Fruit fly (Drosophila melanogaster) whole organism, embryonic: ENCODE data around the gene dome.

Source experiments
- Bteb2 ChIP-seq: fragments of 200-800 bp; sonication (Bioruptor generic); optimal IDR thresholded peaks from 2 replicates; lab custom pipeline; 2016; ENCODE audit warnings: missing biosample characterization, missing genetic modification characterization
- CG11696 ChIP-seq: fragments of 200-800 bp; sonication (Bioruptor generic); IDR thresholded peaks from 2 replicates; pipeline ENCODE4 v1.3.6; 2022; ENCODE audit warnings: missing biosample characterization, missing genetic modification characterization
- CG12659 ChIP-seq: fragments of 200-800 bp; sonication (Bioruptor generic); optimal IDR thresholded peaks from 3 replicates; lab custom pipeline; 2017; ENCODE audit warnings: mild to moderate bottlenecking, missing biosample characterization, missing genetic modification reagents, missing genetic modification characterization
- CG15011 ChIP-seq: fragments of 200-800 bp; sonication (Bioruptor generic); optimal IDR thresholded peaks from 3 replicates; lab custom pipeline; 2018; ENCODE audit warnings: missing biosample characterization, mild to moderate bottlenecking, missing genetic modification characterization
- CG15514 ChIP-seq: fragments of 200-800 bp; sonication (Bioruptor generic); optimal IDR thresholded peaks from 3 replicates; lab custom pipeline; 2017; ENCODE audit warnings: missing biosample characterization, missing genetic modification characterization, mild to moderate bottlenecking, moderate library complexity, missing genetic modification reagents
- CG1603 ChIP-seq: fragments of 200-800 bp; sonication (Bioruptor generic); optimal IDR thresholded peaks from 2 replicates; lab custom pipeline; 2019; ENCODE audit warnings: missing biosample characterization, mild to moderate bottlenecking, missing genetic modification characterization, moderate library complexity
- CG17186 ChIP-seq: fragments of 200-800 bp; sonication (Bioruptor generic); optimal IDR thresholded peaks from 3 replicates; lab custom pipeline; 2017; ENCODE audit warnings: missing biosample characterization, missing genetic modification reagents, missing genetic modification characterization
- CG17612 ChIP-seq: fragments of 200-800 bp; sonication (Bioruptor generic); IDR thresholded peaks from 2 replicates; pipeline ENCODE4 v1.3.6; 2022; ENCODE audit warnings: missing biosample characterization, missing genetic modification characterization
- CG1792 ChIP-seq: fragments of 200-800 bp; sonication (Bioruptor generic); optimal IDR thresholded peaks from 2 replicates; lab custom pipeline; 2016; ENCODE audit warnings: missing biosample characterization, missing genetic modification characterization
- CG31388 ChIP-seq: fragments of 200-800 bp; sonication (Bioruptor generic); optimal IDR thresholded peaks from 2 replicates; lab custom pipeline; 2016; ENCODE audit warnings: missing biosample characterization, missing genetic modification characterization
- CG33213 ChIP-seq: fragments of 200-800 bp; sonication (Bioruptor generic); optimal IDR thresholded peaks from 3 replicates; lab custom pipeline; 2016; ENCODE audit warnings: missing biosample characterization, missing genetic modification characterization
- CG34376 ChIP-seq: fragments of 200-800 bp; sonication (Bioruptor generic); optimal IDR thresholded peaks from 2 replicates; lab custom pipeline; 2018; ENCODE audit warnings: missing biosample characterization, mild to moderate bottlenecking, missing genetic modification characterization
- CG3847 ChIP-seq: fragments of 200-800 bp; sonication (Bioruptor generic); IDR thresholded peaks from 2 replicates; pipeline ENCODE4 v1.3.6; 2022; ENCODE audit warnings: missing biosample characterization, missing genetic modification characterization
- CG4617 ChIP-seq: fragments of 200-800 bp; sonication (Bioruptor generic); optimal IDR thresholded peaks from 3 replicates; lab custom pipeline; 2016; ENCODE audit warnings: missing biosample characterization, missing genetic modification characterization, borderline replicate concordance
- CG7987 ChIP-seq: fragments of 200-800 bp; sonication (Bioruptor generic); optimal IDR thresholded peaks from 2 replicates; lab custom pipeline; 2018; ENCODE audit warnings: missing biosample characterization, mild to moderate bottlenecking, missing genetic modification characterization, moderate library complexity
- CG8359 ChIP-seq: fragments of 200-800 bp; sonication (Bioruptor generic); optimal IDR thresholded peaks from 2 replicates; lab custom pipeline; 2017; ENCODE audit warnings: missing biosample characterization, mild to moderate bottlenecking, missing genetic modification characterization, borderline replicate concordance
- CG9797 ChIP-seq: fragments of 200-800 bp; sonication (Bioruptor generic); optimal IDR thresholded peaks from 3 replicates; lab custom pipeline; 2018; ENCODE audit warnings: missing biosample characterization, mild to moderate bottlenecking, missing genetic modification characterization
- Dip2 ChIP-seq: fragments of 200-800 bp; sonication (Bioruptor generic); IDR thresholded peaks from 2 replicates; pipeline ENCODE4 v1.3.6; 2022; ENCODE audit warnings: missing biosample characterization, missing genetic modification characterization
- Dp ChIP-seq: fragments of 200-800 bp; sonication (Bioruptor generic); optimal IDR thresholded peaks from 2 replicates; lab custom pipeline; 2018; ENCODE audit warnings: missing biosample characterization, mild to moderate bottlenecking, missing genetic modification characterization, moderate library complexity
- HHEX ChIP-seq: fragments of 200-800 bp; sonication (Bioruptor generic); optimal IDR thresholded peaks from 3 replicates; lab custom pipeline; 2017; ENCODE audit warnings: missing biosample characterization, mild to moderate bottlenecking, missing genetic modification characterization, missing genetic modification reagents
- HLH4C ChIP-seq: fragments of 200-800 bp; sonication (Bioruptor generic); IDR thresholded peaks from 3 replicates; pipeline ENCODE4 v1.3.6; 2022; ENCODE audit warnings: missing biosample characterization, missing genetic modification characterization; ENCODE audit not compliant: partially characterized antibody
- MBD-R2 ChIP-seq: fragments of 200-800 bp; sonication (Bioruptor generic); IDR thresholded peaks from 2 replicates; pipeline ENCODE4 v1.3.6; 2022; ENCODE audit warnings: missing biosample characterization, missing genetic modification characterization
- Mad ChIP-seq: fragments of 200-800 bp; sonication (Bioruptor generic); optimal IDR thresholded peaks from 2 replicates; lab custom pipeline; 2016; ENCODE audit warnings: missing biosample characterization, missing genetic modification characterization
- Max ChIP-seq: fragments of 200-800 bp; sonication (Bioruptor generic); optimal IDR thresholded peaks from 2 replicates; lab custom pipeline; 2016; ENCODE audit warnings: missing biosample characterization, mild to moderate bottlenecking, missing genetic modification characterization
- Opbp ChIP-seq: fragments of 200-800 bp; sonication (Bioruptor generic); IDR thresholded peaks from 3 replicates; pipeline ENCODE4 v1.3.6; 2022; ENCODE audit warnings: missing biosample characterization, missing genetic modification characterization; ENCODE audit not compliant: partially characterized antibody
- Ssrp ChIP-seq: fragments of 200-800 bp; sonication (Bioruptor generic); optimal IDR thresholded peaks from 2 replicates; lab custom pipeline; 2018; ENCODE audit warnings: missing biosample characterization, mild to moderate bottlenecking, missing genetic modification characterization, moderate library complexity
- Taf1 ChIP-seq: fragments of 200-800 bp; sonication (Bioruptor generic); IDR thresholded peaks from 2 replicates; pipeline ENCODE4 v1.3.6; 2022; ENCODE audit warnings: missing biosample characterization, missing genetic modification characterization
- Xrp1 ChIP-seq: fragments of 200-800 bp; sonication (Bioruptor generic); IDR thresholded peaks from 2 replicates; pipeline ENCODE4 v1.3.6; 2022; ENCODE audit warnings: missing biosample characterization, missing genetic modification characterization
- bigmax ChIP-seq: fragments of 200-800 bp; sonication (Bioruptor generic); optimal IDR thresholded peaks from 2 replicates; lab custom pipeline; 2018; ENCODE audit warnings: missing biosample characterization, mild to moderate bottlenecking, missing genetic modification characterization
- dimm ChIP-seq: fragments of 200-800 bp; sonication (Bioruptor generic); IDR thresholded peaks from 2 replicates; pipeline ENCODE4 v1.3.6; 2022; ENCODE audit warnings: missing biosample characterization, missing genetic modification characterization
- exex ChIP-seq: fragments of 200-800 bp; sonication (Bioruptor generic); optimal IDR thresholded peaks from 4 replicates; lab custom pipeline; 2018; ENCODE audit warnings: missing biosample characterization, mild to moderate bottlenecking, missing genetic modification characterization, moderate library complexity
- gcm ChIP-seq: fragments of 200-800 bp; sonication (Bioruptor generic); optimal IDR thresholded peaks from 2 replicates; lab custom pipeline; 2019; ENCODE audit warnings: missing biosample characterization, mild to moderate bottlenecking, missing genetic modification characterization, moderate library complexity
- gem ChIP-seq: fragments of 200-800 bp; sonication (Bioruptor generic); optimal IDR thresholded peaks from 2 replicates; lab custom pipeline; 2019; ENCODE audit warnings: missing biosample characterization, mild to moderate bottlenecking, missing genetic modification characterization, moderate library complexity
- gsb ChIP-seq: fragments of 200-800 bp; sonication (Bioruptor generic); IDR thresholded peaks from 2 replicates; pipeline ENCODE4 v1.3.6; 2022; ENCODE audit warnings: missing biosample characterization, missing genetic modification characterization
- hkb ChIP-seq, 2 experiments: fragments of 200-800 bp in 1 of 2; fragments of >200 bp in 1 of 2; sonication (Bioruptor generic) in 1 of 2; IDR thresholded peaks in 1 of 2; optimal IDR thresholded peaks in 1 of 2; 2 replicates each; pipeline versions ENCODE4 v1.3.6 to Lab custom; 2017 to 2022; ENCODE audit warnings: missing biosample characterization in 1 of 2, missing genetic modification characterization in 1 of 2
- phol ChIP-seq: fragments of 200-800 bp; sonication (Bioruptor generic); optimal IDR thresholded peaks from 3 replicates; lab custom pipeline; 2018; ENCODE audit warnings: missing biosample characterization, mild to moderate bottlenecking, missing genetic modification characterization, moderate library complexity
- rib ChIP-seq: fragments of 200-800 bp; sonication (Bioruptor generic); IDR thresholded peaks from 2 replicates; pipeline ENCODE4 v1.3.6; 2022; ENCODE audit warnings: missing biosample characterization, missing genetic modification characterization
- sens ChIP-seq: fragments of 200-800 bp; sonication (Bioruptor generic); peaks from one replicate; lab custom pipeline; 2016; ENCODE audit warnings: missing biosample characterization, missing genetic modification characterization
- seq ChIP-seq: fragments of 200-800 bp; sonication (Bioruptor generic); IDR thresholded peaks from 2 replicates; pipeline ENCODE4 v1.3.6; 2022; ENCODE audit warnings: missing biosample characterization, missing genetic modification characterization
- slbo ChIP-seq: fragments of 200-800 bp; sonication (Bioruptor generic); IDR thresholded peaks from 2 replicates; pipeline ENCODE4 v1.3.6; 2022; ENCODE audit warnings: missing biosample characterization, missing genetic modification characterization

Gene dome

dm6 chrX:19638328-19638940 lies 44.9 kb downstream of the dome start, which contains the start of gene Rcd-1 (continued):
- no peak for TF ChIP-seq rib
- TF ChIP-seq Dip2 (GFP tag; lab: Robert Waterston, UW): no peak
- peak; percentile 35; the same call in 1 of the 2 replicates for TF ChIP-seq MBD-R2 (GFP tag; lab: Robert Waterston, UW)
- peak; percentile 24 for TF ChIP-seq CG33213 (GFP tag; lab: Kevin White, UChicago)
- no peak for TF ChIP-seq Ssrp (tag; lab: Kevin White, UChicago)
- no peak for TF ChIP-seq Max (GFP tag; lab: Kevin White, UChicago)
- TF ChIP-seq HHEX (GFP tag; lab: Kevin White, UChicago): no peak
- peak; percentile 68 for TF ChIP-seq CG1603
- TF ChIP-seq Dp (GFP tag; lab: Kevin White, UChicago): peak; percentile 51
- no peak for TF ChIP-seq Bteb2
- TF ChIP-seq CG31388: no peak
- no peak for TF ChIP-seq Taf1 (GFP tag; lab: Robert Waterston, UW)
- no peak for TF ChIP-seq hkb (optimal IDR thresholded peaks at IDR 0.05; lab: Kevin White, UChicago)
- TF ChIP-seq hkb (GFP tag; IDR thresholded peaks at IDR 0.05; lab: Robert Waterston, UW): no peak
- no peak for TF ChIP-seq CG8359 (GFP tag; lab: Kevin White, UChicago)
- TF ChIP-seq dimm (GFP tag; lab: Robert Waterston, UW): no peak
- TF ChIP-seq CG11696: no peak
- no peak for TF ChIP-seq CG7987 (GFP tag; lab: Kevin White, UChicago)
- peak; percentile 66 for TF ChIP-seq sens (GFP tag; lab: Kevin White, UChicago)
- no peak for TF ChIP-seq gsb (GFP tag; lab: Robert Waterston, UW)
- TF ChIP-seq bigmax: peak; percentile 38
- no peak for TF ChIP-seq exex (tag; lab: Kevin White, UChicago)
- TF ChIP-seq slbo (GFP tag; lab: Robert Waterston, UW): peak; percentile 22; the same call in 1 of the 2 replicates
- peak; percentile 36 for TF ChIP-seq CG15514 (GFP tag; lab: Kevin White, UChicago)
- no peak for TF ChIP-seq gcm
- no peak for TF ChIP-seq gem (tag; lab: Kevin White, UChicago)
- TF ChIP-seq HLH4C (GFP tag; lab: Robert Waterston, UW): no peak
- no peak for TF ChIP-seq Xrp1 (GFP tag; lab: Robert Waterston, UW)
- no peak for TF ChIP-seq Mad
- no peak for TF ChIP-seq CG34376 (GFP tag; lab: Kevin White, UChicago)
- TF ChIP-seq CG12659 (GFP tag; lab: Kevin White, UChicago): peak; percentile 28
- TF ChIP-seq phol (tag; lab: Kevin White, UChicago): peak; percentile 16
- no peak for TF ChIP-seq CG4617 (GFP tag; lab: Kevin White, UChicago)
- no peak for TF ChIP-seq CG17612 (GFP tag; lab: Robert Waterston, UW)
- TF ChIP-seq CG3847: peak; percentile 15; the same call in 1 of the 2 replicates
- TF ChIP-seq Opbp (GFP tag; lab: Robert Waterston, UW): 0 out of 3 replicates have a peak, but pooled peaks have one; percentile 4
- TF ChIP-seq seq (GFP tag; lab: Robert Waterston, UW): no peak
- TF ChIP-seq CG17186: peak; percentile 59
- no peak for TF ChIP-seq CG1792 (GFP tag; lab: Kevin White, UChicago)
- peak; percentile 91 for TF ChIP-seq CG9797 (GFP tag; lab: Kevin White, UChicago)
- no peak for TF ChIP-seq CG15011
